Fruit fly (Drosophila melanogaster): ENCODE data around the gene nyo.

- no peak for TF ChIP-seq insv (optimal IDR thresholded peaks at IDR 0.05)
- no peak for TF ChIP-seq h (optimal IDR thresholded peaks at IDR 0.05)
Observed at dm6 chr3R:31612564-31612963, 69.7 kb downstream of the nyo start, which contains the start of gene CycG.
